Fruit fly (Drosophila melanogaster): Measurements from ENCODE around the gene gammaTub23C.

Gene gammaTub23C

dm6 chr2L:2976829-2977228, 4.1 kb downstream of the gammaTub23C start, which contains the start of the genes CG9641 and CG3165 (continued):
- TF ChIP-seq emc (GFP tag; optimal IDR thresholded peaks at IDR 0.05) (peak; percentile 74), CG10654 (GFP tag; optimal IDR thresholded peaks at IDR 0.05) (peak; percentile 81), stc (GFP tag; IDR thresholded peaks at IDR 0.05) (peak; percentile 79), dmrt99B (tag; optimal IDR thresholded peaks at IDR 0.05) (no peak), CG32772 (GFP tag; IDR thresholded peaks at IDR 0.05) (peak; percentile 73), h (optimal IDR thresholded peaks at IDR 0.05) (no peak), Nf-YC (tag; optimal IDR thresholded peaks at IDR 0.05) (peak; percentile 80), CG30431 (GFP tag; optimal IDR thresholded peaks at IDR 0.05) (peak; percentile 62), fu2 (GFP tag; optimal IDR thresholded peaks at IDR 0.05) (peak; percentile 82), CG3726 (GFP tag; IDR thresholded peaks at IDR 0.05) (no peak; the same call in 2 of the 3 replicates), CG10209 (GFP tag; optimal IDR thresholded peaks at IDR 0.05) (peak; percentile 70), hth (optimal IDR thresholded peaks at IDR 0.05) (no peak), CG7987 (GFP tag; optimal IDR thresholded peaks at IDR 0.05) (peak; percentile 62), scrt (GFP tag; optimal IDR thresholded peaks at IDR 0.05) (peak; percentile 77), CG4707 (GFP tag; optimal IDR thresholded peaks at IDR 0.05) (peak; percentile 68), disco-r (GFP tag; optimal IDR thresholded peaks at IDR 0.05) (peak; percentile 74), phol (tag; optimal IDR thresholded peaks at IDR 0.05) (peak; percentile 88), CG14441 (GFP tag; IDR thresholded peaks at IDR 0.05) (peak; percentile 75), CG14050 (GFP tag; IDR thresholded peaks at IDR 0.05) (peak; percentile 46; the same call in 1 of the 3 replicates), ham (GFP tag; IDR thresholded peaks at IDR 0.05) (peak; percentile 20; the same call in 1 of the 2 replicates), dm (GFP tag; optimal IDR thresholded peaks at IDR 0.05) (peak; percentile 77), crc (GFP tag; optimal IDR thresholded peaks at IDR 0.05) (peak; percentile 75), wdn (GFP tag; IDR thresholded peaks at IDR 0.05) (no peak; the same call in 1 of the 2 replicates), CG7839 (tag; optimal IDR thresholded peaks at IDR 0.05) (no peak), nerfin-2 (GFP tag; IDR thresholded peaks at IDR 0.05; ENCODE audit: partially characterized antibody) (peak; percentile 88), gfzf (GFP tag; optimal IDR thresholded peaks at IDR 0.05) (peak; percentile 46), CG6175 (GFP tag; IDR thresholded peaks at IDR 0.05) (no peak), ftz-f1 (GFP tag; optimal IDR thresholded peaks at IDR 0.05) (peak; percentile 99), amos (GFP tag; IDR thresholded peaks at IDR 0.05; ENCODE audit: partially characterized antibody) (peak; percentile 88), CG4820 (GFP tag; optimal IDR thresholded peaks at IDR 0.05) (peak; percentile 90), eve (GFP tag; optimal IDR thresholded peaks at IDR 0.05) (no peak), CG3281 (GFP tag; optimal IDR thresholded peaks at IDR 0.05) (peak; percentile 76), Dad (GFP tag; optimal IDR thresholded peaks at IDR 0.05) (peak; percentile 90), Neu2 (GFP tag; optimal IDR thresholded peaks at IDR 0.05; ENCODE audit: borderline replicate concordance) (peak; percentile 60), cwo (GFP tag; optimal IDR thresholded peaks at IDR 0.05) (peak; percentile 73), al (GFP tag; IDR thresholded peaks at IDR 0.05) (peak; percentile 74), CG32767 (GFP tag; IDR thresholded peaks at IDR 0.05) (peak; percentile 65; the same call in 1 of the 2 replicates), YL-1 (GFP tag; optimal IDR thresholded peaks at IDR 0.05) (peak; percentile 71), CG15269 (tag; optimal IDR thresholded peaks at IDR 0.05) (no peak), ken (GFP tag; IDR thresholded peaks at IDR 0.05) (peak; percentile 86), eyg (GFP tag; optimal IDR thresholded peaks at IDR 0.05) (peak; percentile 81), Chrac-16 (GFP tag; optimal IDR thresholded peaks at IDR 0.05) (peak; percentile 87), gce (GFP tag; IDR thresholded peaks at IDR 0.05) (peak; percentile 52; the same call in 1 of the 3 replicates), Side (GFP tag; optimal IDR thresholded peaks at IDR 0.05) (peak; percentile 90), CG31441 (GFP tag; IDR thresholded peaks at IDR 0.05) (no peak; the same call in 1 of the 2 replicates), CG11093 (GFP tag; IDR thresholded peaks at IDR 0.05) (peak; percentile 73; the same call in 1 of the 3 replicates), CHES-1-like (GFP tag; optimal IDR thresholded peaks at IDR 0.05) (peak; percentile 88), CG17912 (GFP tag; optimal IDR thresholded peaks at IDR 0.05) (no peak), Sry-β (GFP tag; optimal IDR thresholded peaks at IDR 0.05) (peak; percentile 60), lmd (GFP tag; IDR thresholded peaks at IDR 0.05) (peak; percentile 81), Bdp1 (GFP tag; optimal IDR thresholded peaks at IDR 0.05) (peak; percentile 83), CG4424 (GFP tag; optimal IDR thresholded peaks at IDR 0.05) (peak; percentile 91)
